Fruit fly (Drosophila melanogaster): ENCODE results near the gene CG3402.

Gene CG3402

DNA sequence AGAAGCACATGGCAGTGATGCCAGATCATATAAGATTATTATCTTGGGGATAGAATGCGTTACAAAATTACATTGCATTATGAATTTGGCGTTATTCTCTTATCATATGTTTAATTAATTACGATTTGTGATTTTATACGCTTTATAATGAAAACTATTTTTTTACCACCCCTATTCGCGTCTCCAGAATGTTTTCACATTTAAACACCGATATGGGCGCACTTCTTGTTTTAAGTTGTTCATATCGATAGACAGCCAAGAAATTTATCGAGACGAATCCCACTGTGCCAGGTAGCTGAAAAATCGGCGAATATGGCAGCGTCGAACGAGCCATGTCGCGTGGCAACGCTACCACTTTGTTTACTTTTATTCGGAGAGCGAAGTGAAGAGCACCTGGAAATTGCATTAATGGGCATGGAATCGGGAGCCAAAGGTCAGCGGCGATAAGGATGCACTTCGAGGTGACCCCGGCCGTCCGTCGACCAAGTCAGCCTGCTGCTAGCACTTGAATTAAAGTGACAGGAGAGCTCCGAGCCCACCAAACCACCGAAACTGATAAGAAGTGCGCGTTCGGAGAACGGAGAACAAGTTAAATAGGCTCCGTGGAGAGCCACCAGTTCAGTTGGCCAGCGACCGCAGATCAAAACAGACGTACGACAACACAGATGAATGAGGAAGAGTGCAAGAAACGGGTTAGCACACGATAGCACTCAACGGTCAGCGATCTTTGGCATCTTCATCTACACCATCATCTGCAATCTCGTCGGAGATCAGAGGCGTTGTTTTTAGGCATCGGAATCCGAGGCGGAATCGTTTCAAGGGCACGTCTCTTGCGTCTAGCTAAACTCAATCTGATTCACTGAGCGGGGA is 4.3 kb downstream of the CG3402 start, which contains the start of gene Gale (continued):
- TF ChIP-seq D (optimal IDR thresholded peaks at IDR 0.05) (no peak), D (GFP tag; optimal IDR thresholded peaks at IDR 0.05) (no peak), Ssrp (tag; optimal IDR thresholded peaks at IDR 0.05) (no peak), MTF-1 (GFP tag; optimal IDR thresholded peaks at IDR 0.05; ENCODE audit: borderline replicate concordance) (no peak), CG8924 (tag; optimal IDR thresholded peaks at IDR 0.05) (no peak), ato (GFP tag; IDR thresholded peaks at IDR 0.05; ENCODE audit: partially characterized antibody) (peak; percentile 69), lola (GFP tag; optimal IDR thresholded peaks at IDR 0.05) (no peak), gce (GFP tag; IDR thresholded peaks at IDR 0.05) (no peak), oc (tag; optimal IDR thresholded peaks at IDR 0.05) (no peak), pita (GFP tag; optimal IDR thresholded peaks at IDR 0.05) (no peak), Tbp (GFP tag; optimal IDR thresholded peaks at IDR 0.05) (no peak), al (GFP tag; IDR thresholded peaks at IDR 0.05) (peak; percentile 10; the same call in 1 of the 2 replicates), CG8388 (GFP tag; optimal IDR thresholded peaks at IDR 0.05) (no peak), wdn (GFP tag; IDR thresholded peaks at IDR 0.05) (no peak), unpg (GFP tag; optimal IDR thresholded peaks at IDR 0.05) (no peak), CG4617 (GFP tag; optimal IDR thresholded peaks at IDR 0.05; ENCODE audit: borderline replicate concordance) (no peak), Gsc (GFP tag; IDR thresholded peaks at IDR 0.05) (no peak), CG10979 (tag; optimal IDR thresholded peaks at IDR 0.05) (no peak), CG1024 (GFP tag; IDR thresholded peaks at IDR 0.05) (no peak), Asciz (GFP tag; optimal IDR thresholded peaks at IDR 0.05) (no peak), ERR (GFP tag; optimal IDR thresholded peaks at IDR 0.05) (no peak), CG10209 (GFP tag; optimal IDR thresholded peaks at IDR 0.05) (no peak), dysf (GFP tag; IDR thresholded peaks at IDR 0.05) (0 out of 3 replicates have a peak, but pooled peaks have one; percentile 13), Meics (GFP tag; optimal IDR thresholded peaks at IDR 0.05) (no peak), B-H2 (GFP tag; optimal IDR thresholded peaks at IDR 0.05) (no peak), chm (GFP tag; IDR thresholded peaks at IDR 0.05) (no peak), ab (GFP tag; optimal IDR thresholded peaks at IDR 0.05) (no peak), CG17385 (GFP tag; optimal IDR thresholded peaks at IDR 0.05) (peak; percentile 28), CG11093 (GFP tag; IDR thresholded peaks at IDR 0.05) (no peak), slp2 (GFP tag; optimal IDR thresholded peaks at IDR 0.05) (no peak), sna (GFP tag; IDR thresholded peaks at IDR 0.05; ENCODE audit: partially characterized antibody) (peak; percentile 48; the same call in 1 of the 2 replicates), CG17912 (GFP tag; optimal IDR thresholded peaks at IDR 0.05) (no peak), CG10543 (GFP tag; optimal IDR thresholded peaks at IDR 0.05) (peak; percentile 63), aop (GFP tag; IDR thresholded peaks at IDR 0.05) (no peak), CG10267 (tag; optimal IDR thresholded peaks at IDR 0.05) (peak; percentile 72), dmrt11E (tag; optimal IDR thresholded peaks at IDR 0.05) (no peak), Adf1 (GFP tag; IDR thresholded peaks at IDR 0.05) (peak; percentile 7; the same call in 1 of the 2 replicates), CG34422 (GFP tag; IDR thresholded peaks at IDR 0.05) (peak; percentile 40; the same call in 1 of the 3 replicates), Chrac-16 (GFP tag; optimal IDR thresholded peaks at IDR 0.05) (no peak), CG6765 (GFP tag; optimal IDR thresholded peaks at IDR 0.05) (no peak), CG1233 (GFP tag; optimal IDR thresholded peaks at IDR 0.05) (no peak), CG11085 (GFP tag; IDR thresholded peaks at IDR 0.05) (no peak), ash1 (GFP tag; optimal IDR thresholded peaks at IDR 0.05) (no peak), jing (GFP tag; optimal IDR thresholded peaks at IDR 0.05) (no peak), otp (GFP tag; IDR thresholded peaks at IDR 0.05) (no peak), org-1 (GFP tag; optimal IDR thresholded peaks at IDR 0.05) (no peak), Lhr (GFP tag; optimal IDR thresholded peaks at IDR 0.05) (peak; percentile 50), CG15601 (tag; optimal IDR thresholded peaks at IDR 0.05) (no peak), CG2678 (tag; optimal IDR thresholded peaks at IDR 0.05) (no peak)

Measured in whole organism, embryonic.